Worm (Caenorhabditis elegans) whole organism, L2 larva: ENCODE measurements around the gene str-170.

ENCODE experiments used
- ama-1 ChIP-seq: fragments of 150-350 bp; optimal IDR thresholded peaks from 2 replicates; lab custom pipeline; 2018; ENCODE audit warnings: inconsistent platforms
- ceh-16 ChIP-seq: fragments of 150-350 bp; optimal IDR thresholded peaks from 2 replicates; lab custom pipeline; 2014; ENCODE audit warnings: missing biosample characterization, missing genetic modification characterization
- elt-3 ChIP-seq: sonication (generic microtip); optimal IDR thresholded peaks from 2 replicates; lab custom pipeline; 2017; ENCODE audit warnings: missing biosample characterization, missing genetic modification characterization
- lin-13 ChIP-seq: fragments of 150-350 bp; optimal IDR thresholded peaks from 2 replicates; lab custom pipeline; 2014; ENCODE audit warnings: missing biosample characterization, missing genetic modification reagents, missing genetic modification characterization
- mbf-1 ChIP-seq: sonication (generic microtip); optimal IDR thresholded peaks from 2 replicates; lab custom pipeline; 2017; ENCODE audit warnings: missing biosample characterization, missing genetic modification characterization
- nhr-21 ChIP-seq: fragments of 150-350 bp; optimal IDR thresholded peaks from 2 replicates; lab custom pipeline; 2014; ENCODE audit warnings: missing biosample characterization, missing genetic modification characterization
- nhr-23 ChIP-seq: fragments of 150-350 bp; optimal IDR thresholded peaks from 2 replicates; lab custom pipeline; 2014; ENCODE audit warnings: missing biosample characterization, missing genetic modification reagents, missing genetic modification characterization
- nhr-77 ChIP-seq: fragments of 150-350 bp; optimal IDR thresholded peaks from 2 replicates; lab custom pipeline; 2014; ENCODE audit warnings: missing biosample characterization, missing genetic modification characterization
- sem-4 ChIP-seq: fragments of 150-350 bp; optimal IDR thresholded peaks from 2 replicates; lab custom pipeline; 2014; ENCODE audit warnings: missing biosample characterization, missing genetic modification reagents, missing genetic modification characterization
- skn-1 ChIP-seq: sonication (generic microtip); optimal IDR thresholded peaks from 2 replicates; lab custom pipeline; 2017; ENCODE audit warnings: missing biosample characterization, missing genetic modification characterization
- sma-9 ChIP-seq, 2 experiments: fragments of 150-350 bp in 1 of 2; sonication (generic microtip) in 1 of 2; optimal IDR thresholded peaks; 2 replicates each; lab custom pipeline; 2014 to 2016; ENCODE audit warnings: missing genetic modification characterization in 2 of 2, mild to moderate bottlenecking in 1 of 2, missing biosample characterization in 1 of 2, missing compliant biosample characterization in 1 of 2, missing genetic modification reagents in 1 of 2, moderate library complexity in 1 of 2
- unc-39 ChIP-seq: fragments of 150-350 bp; optimal IDR thresholded peaks from 2 replicates; lab custom pipeline; 2014; ENCODE audit warnings: missing biosample characterization, missing genetic modification characterization
- unc-62 ChIP-seq: fragments of 150-350 bp; optimal IDR thresholded peaks from 2 replicates; lab custom pipeline; 2014; ENCODE audit warnings: missing biosample characterization, missing genetic modification reagents, missing genetic modification characterization
- ztf-4 ChIP-seq: fragments of 150-350 bp; optimal IDR thresholded peaks from 2 replicates; lab custom pipeline; 2014; ENCODE audit warnings: missing biosample characterization, missing genetic modification characterization

DNA sequence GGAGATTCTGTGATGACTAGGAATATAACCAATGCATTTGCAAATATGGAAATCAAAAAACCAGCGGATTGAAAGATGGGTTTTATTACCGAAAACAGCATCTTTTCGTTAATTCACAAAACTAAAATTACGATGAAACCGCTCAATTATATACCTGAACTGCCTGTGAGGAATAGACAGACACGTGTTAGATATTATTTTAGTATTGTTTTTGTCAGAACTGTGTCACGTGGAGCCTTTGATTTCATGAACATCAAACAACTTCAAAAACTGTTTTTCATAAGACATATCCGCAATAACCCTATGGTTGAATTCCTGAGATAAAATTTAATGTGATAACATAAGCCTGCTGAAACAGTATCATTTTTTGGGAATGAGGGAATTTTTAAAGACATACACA, 26.8 kb downstream of the str-170 start, which contains the start of gene str-161:
- TF ChIP-seq ceh-16 (tag; lab: Kevin White, UChicago) (no peak), elt-3 (tag; lab: Kevin White, UChicago) (no peak), nhr-21 (tag; lab: Kevin White, UChicago) (no peak), lin-13 (no peak), unc-39 (tag; lab: Kevin White, UChicago) (no peak), nhr-77 (tag; lab: Kevin White, UChicago) (no peak), ama-1 (no peak), sem-4 (tag; lab: Kevin White, UChicago) (no peak), skn-1 (tag; lab: Kevin White, UChicago) (no peak), ztf-4 (tag; lab: Kevin White, UChicago) (no peak), mbf-1 (no peak), unc-62 (GFP tag; lab: Kevin White, UChicago) (no peak), sma-9 (GFP tag; optimal IDR thresholded peaks at IDR 0.05; lab: Kevin White, UChicago) (no peak), sma-9 (tag; optimal IDR thresholded peaks at IDR 0.05; lab: Kevin White, UChicago) (no peak), nhr-23 (no peak)
